Fruit fly (Drosophila melanogaster): Measurements from ENCODE around the gene CG7296.

- TF ChIP-seq CG3919 (GFP tag; optimal IDR thresholded peaks at IDR 0.05): no peak
- no peak for TF ChIP-seq spab (GFP tag; optimal IDR thresholded peaks at IDR 0.05)
- no peak for TF ChIP-seq esn (GFP tag; optimal IDR thresholded peaks at IDR 0.05)
- TF ChIP-seq CG16779 (tag; optimal IDR thresholded peaks at IDR 0.05): no peak
Observed at dm6 chr2L:10708089-10708488, 21.2 kb upstream of the CG7296 start.
